Worm (Caenorhabditis elegans) whole organism, midembryonic: ENCODE measurements around the gene F53B1.8.

Source experiments
- T22C8.4 ChIP-seq: fragments of 200-800 bp; sonication (Bioruptor generic); IDR thresholded peaks from 2 replicates; pipeline ENCODE4 v1.3.6; 2022; ENCODE audit warnings: missing genetic modification characterization, missing compliant biosample characterization
- cog-1 ChIP-seq: sonication (generic microtip); optimal IDR thresholded peaks from 2 replicates; lab custom pipeline; 2016; ENCODE audit warnings: missing genetic modification characterization, missing compliant biosample characterization
- klf-2 ChIP-seq: fragments of 200-800 bp; sonication (Bioruptor generic); conservative IDR thresholded peaks from 2 replicates; pipeline ENCODE4 v1.3.6; 2022; ENCODE audit warnings: missing genetic modification reagents, missing genetic modification characterization, missing compliant biosample characterization
- ref-1 ChIP-seq: fragments of 200-800 bp; sonication (Bioruptor generic); conservative IDR thresholded peaks from 2 replicates; pipeline ENCODE4 v1.3.6; 2022; ENCODE audit warnings: missing genetic modification reagents, missing genetic modification characterization, missing compliant biosample characterization

- TF ChIP-seq ref-1 (GFP tag; lab: Robert Waterston, UW) (no peak), klf-2 (GFP tag; lab: Robert Waterston, UW) (no peak), T22C8.4 (GFP tag; lab: Robert Waterston, UW) (no peak), cog-1 (tag; lab: Kevin White, UChicago) (no peak)
Observed at ce11 chrX:2084019-2084418, 46.0 kb downstream of the F53B1.8 start, which contains the start of gene F49H12.3.
